Worm (Caenorhabditis elegans) whole organism, L1 larva: ENCODE results near the gene hsp-3.

Experiments used
- lin-13 ChIP-seq: fragments of 150-350 bp; optimal IDR thresholded peaks from 2 replicates; lab custom pipeline; 2014; ENCODE audit warnings: missing biosample characterization, missing genetic modification reagents, missing genetic modification characterization
- mdl-1 ChIP-seq, 2 experiments: fragments of 150-350 bp; optimal IDR thresholded peaks; 2 replicates each; lab custom pipeline; 2014 to 2017; ENCODE audit warnings: missing biosample characterization in 2 of 2, missing genetic modification characterization in 2 of 2, inconsistent platforms in 1 of 2
- nhr-28 ChIP-seq: fragments of 150-350 bp; optimal IDR thresholded peaks from 2 replicates; lab custom pipeline; 2014; ENCODE audit warnings: missing biosample characterization, missing genetic modification characterization
- nhr-77 ChIP-seq: fragments of 150-350 bp; optimal IDR thresholded peaks from 2 replicates; lab custom pipeline; 2014; ENCODE audit warnings: missing biosample characterization, missing genetic modification characterization
- tbx-2 ChIP-seq: sonication (generic microtip); optimal IDR thresholded peaks from 2 replicates; lab custom pipeline; 2016; ENCODE audit warnings: missing genetic modification characterization, missing compliant biosample characterization

ce11 chrX:6100395-6101099 is 8.6 kb upstream of the hsp-3 start:
- TF ChIP-seq nhr-77 (no peak), nhr-28 (tag; lab: Kevin White, UChicago) (no peak), mdl-1 (tag; optimal IDR thresholded peaks at IDR 0.05; lab: Kevin White, UChicago) (no peak), tbx-2 (tag; lab: Kevin White, UChicago) (no peak), lin-13 (no peak)
